Fruit fly (Drosophila melanogaster) whole organism, embryonic: ENCODE data around the gene CG1542.

Source experiments
- Abd-B ChIP-seq: fragments of 200-800 bp; sonication (Bioruptor generic); optimal IDR thresholded peaks from 2 replicates; lab custom pipeline; 2018; ENCODE audit warnings: missing biosample characterization, mild to moderate bottlenecking, missing genetic modification characterization, moderate library complexity
- Adf1 ChIP-seq: fragments of 200-800 bp; sonication (Bioruptor generic); IDR thresholded peaks from 2 replicates; pipeline ENCODE4 v1.3.6; 2022; ENCODE audit warnings: missing biosample characterization, missing genetic modification characterization
- B-H2 ChIP-seq: fragments of 200-800 bp; sonication (Bioruptor generic); optimal IDR thresholded peaks from 2 replicates; lab custom pipeline; 2018; ENCODE audit warnings: missing biosample characterization, mild to moderate bottlenecking, missing genetic modification characterization
- BEAF-32 ChIP-seq: fragments of 200-800 bp; sonication (Bioruptor generic); optimal IDR thresholded peaks from 3 replicates; lab custom pipeline; 2017; ENCODE audit warnings: missing biosample characterization, missing genetic modification characterization, mild to moderate bottlenecking, moderate library complexity, missing genetic modification reagents
- CG10654 ChIP-seq: fragments of 200-800 bp; sonication (Bioruptor generic); optimal IDR thresholded peaks from 2 replicates; lab custom pipeline; 2016; ENCODE audit warnings: missing biosample characterization, missing genetic modification characterization
- CG12659 ChIP-seq: fragments of 200-800 bp; sonication (Bioruptor generic); optimal IDR thresholded peaks from 3 replicates; lab custom pipeline; 2017; ENCODE audit warnings: mild to moderate bottlenecking, missing biosample characterization, missing genetic modification reagents, missing genetic modification characterization
- CG14050 ChIP-seq: fragments of 200-800 bp; sonication (Bioruptor generic); IDR thresholded peaks from 3 replicates; pipeline ENCODE4 v1.3.6; 2022; ENCODE audit warnings: missing biosample characterization, missing genetic modification characterization
- CG14710 ChIP-seq: fragments of 200-800 bp; sonication (Bioruptor generic); optimal IDR thresholded peaks from 3 replicates; lab custom pipeline; 2019; ENCODE audit warnings: missing biosample characterization, mild to moderate bottlenecking, missing genetic modification characterization, moderate library complexity
- CG14860 ChIP-seq: fragments of 200-800 bp; sonication (Bioruptor generic); IDR thresholded peaks from 3 replicates; pipeline ENCODE4 v1.3.6; 2022; ENCODE audit warnings: missing biosample characterization, missing genetic modification characterization; ENCODE audit not compliant: partially characterized antibody
- CG15514 ChIP-seq: fragments of 200-800 bp; sonication (Bioruptor generic); optimal IDR thresholded peaks from 3 replicates; lab custom pipeline; 2017; ENCODE audit warnings: missing biosample characterization, missing genetic modification characterization, mild to moderate bottlenecking, moderate library complexity, missing genetic modification reagents
- CG17186 ChIP-seq: fragments of 200-800 bp; sonication (Bioruptor generic); optimal IDR thresholded peaks from 3 replicates; lab custom pipeline; 2017; ENCODE audit warnings: missing biosample characterization, missing genetic modification reagents, missing genetic modification characterization
- CG17328 ChIP-seq: fragments of 200-800 bp; sonication (Bioruptor generic); IDR thresholded peaks from 2 replicates; pipeline ENCODE4 v1.3.6; 2022; ENCODE audit warnings: missing biosample characterization, missing genetic modification characterization
- CG42726 ChIP-seq: fragments of 200-800 bp; sonication (Bioruptor generic); IDR thresholded peaks from 2 replicates; pipeline ENCODE4 v1.3.6; 2022; ENCODE audit warnings: missing biosample characterization, missing genetic modification characterization; ENCODE audit not compliant: partially characterized antibody
- CG4617 ChIP-seq: fragments of 200-800 bp; sonication (Bioruptor generic); optimal IDR thresholded peaks from 3 replicates; lab custom pipeline; 2016; ENCODE audit warnings: missing biosample characterization, missing genetic modification characterization, borderline replicate concordance
- CG6791 ChIP-seq: fragments of 200-800 bp; sonication (Bioruptor generic); IDR thresholded peaks from 3 replicates; pipeline ENCODE4 v1.3.6; 2022; ENCODE audit warnings: missing biosample characterization, missing genetic modification characterization; ENCODE audit not compliant: partially characterized antibody
- CG7928 ChIP-seq: fragments of 200-800 bp; sonication (Bioruptor generic); optimal IDR thresholded peaks from 2 replicates; lab custom pipeline; 2017; ENCODE audit warnings: missing biosample characterization, mild to moderate bottlenecking, missing genetic modification characterization
- CG7963 ChIP-seq: fragments of 200-800 bp; sonication (Bioruptor generic); IDR thresholded peaks from 3 replicates; pipeline ENCODE4 v1.3.6; 2022; ENCODE audit warnings: missing biosample characterization, missing genetic modification characterization; ENCODE audit not compliant: partially characterized antibody
- CG8944 ChIP-seq: fragments of 200-800 bp; sonication (Bioruptor generic); optimal IDR thresholded peaks from 3 replicates; lab custom pipeline; 2016; ENCODE audit warnings: missing biosample characterization, missing genetic modification characterization
- CG9797 ChIP-seq: fragments of 200-800 bp; sonication (Bioruptor generic); optimal IDR thresholded peaks from 3 replicates; lab custom pipeline; 2018; ENCODE audit warnings: missing biosample characterization, mild to moderate bottlenecking, missing genetic modification characterization
- CG9932 ChIP-seq: fragments of 200-800 bp; sonication (Bioruptor generic); IDR thresholded peaks from 2 replicates; pipeline ENCODE4 v1.3.6; 2022; ENCODE audit warnings: missing biosample characterization, missing genetic modification characterization
- Dad ChIP-seq: fragments of 200-800 bp; sonication (Bioruptor generic); optimal IDR thresholded peaks from 3 replicates; lab custom pipeline; 2016; ENCODE audit warnings: missing biosample characterization, missing genetic modification characterization
- Dp ChIP-seq: fragments of 200-800 bp; sonication (Bioruptor generic); optimal IDR thresholded peaks from 2 replicates; lab custom pipeline; 2018; ENCODE audit warnings: missing biosample characterization, mild to moderate bottlenecking, missing genetic modification characterization, moderate library complexity
- Dref ChIP-seq: fragments of 200-800 bp; sonication (Bioruptor generic); IDR thresholded peaks from 2 replicates; pipeline ENCODE4 v1.3.6; 2022; ENCODE audit warnings: missing biosample characterization, missing genetic modification characterization
- Ets97D ChIP-seq: fragments of 200-800 bp; sonication (Bioruptor generic); optimal IDR thresholded peaks from 3 replicates; lab custom pipeline; 2016; ENCODE audit warnings: missing biosample characterization, missing genetic modification characterization
- HmgZ ChIP-seq: fragments of 200-800 bp; sonication (Bioruptor generic); optimal IDR thresholded peaks from 2 replicates; lab custom pipeline; 2018; ENCODE audit warnings: missing biosample characterization, mild to moderate bottlenecking, missing genetic modification characterization
- Hsf ChIP-seq: fragments of 200-800 bp; sonication (Bioruptor generic); optimal IDR thresholded peaks from 3 replicates; lab custom pipeline; 2016; ENCODE audit warnings: missing biosample characterization, missing genetic modification characterization
- MESR4 ChIP-seq: fragments of 200-800 bp; sonication (Bioruptor generic); optimal IDR thresholded peaks from 2 replicates; lab custom pipeline; 2018; ENCODE audit warnings: missing biosample characterization, mild to moderate bottlenecking, missing genetic modification characterization, moderate library complexity
- Max ChIP-seq: fragments of 200-800 bp; sonication (Bioruptor generic); optimal IDR thresholded peaks from 2 replicates; lab custom pipeline; 2016; ENCODE audit warnings: missing biosample characterization, mild to moderate bottlenecking, missing genetic modification characterization
- Myb ChIP-seq: fragments of 200-800 bp; sonication (Bioruptor generic); optimal IDR thresholded peaks from 2 replicates; lab custom pipeline; 2016; ENCODE audit warnings: missing biosample characterization, missing genetic modification characterization
- PHDP ChIP-seq: fragments of 200-800 bp; sonication (Bioruptor generic); optimal IDR thresholded peaks from 3 replicates; lab custom pipeline; 2018; ENCODE audit warnings: missing biosample characterization, mild to moderate bottlenecking, missing genetic modification characterization, moderate library complexity
- Sin3A ChIP-seq: fragments of >200 bp; optimal IDR thresholded peaks from 2 replicates; lab custom pipeline; 2018
- Vsx1 ChIP-seq: fragments of 200-800 bp; sonication (Bioruptor generic); optimal IDR thresholded peaks from 2 replicates; lab custom pipeline; 2017; ENCODE audit warnings: missing biosample characterization, mild to moderate bottlenecking, missing genetic modification characterization, missing genetic modification reagents
- amos ChIP-seq: fragments of 200-800 bp; sonication (Bioruptor generic); IDR thresholded peaks from 2 replicates; pipeline ENCODE4 v1.3.6; 2022; ENCODE audit warnings: missing biosample characterization, missing genetic modification characterization; ENCODE audit not compliant: partially characterized antibody
- ase ChIP-seq: fragments of 200-800 bp; sonication (Bioruptor generic); IDR thresholded peaks from 3 replicates; pipeline ENCODE4 v1.3.6; 2022; ENCODE audit warnings: missing biosample characterization, missing genetic modification characterization
- ato ChIP-seq: fragments of 200-800 bp; sonication (Bioruptor generic); IDR thresholded peaks from 2 replicates; pipeline ENCODE4 v1.3.6; 2022; ENCODE audit warnings: missing biosample characterization, missing genetic modification characterization; ENCODE audit not compliant: partially characterized antibody
- cas ChIP-seq: fragments of 200-800 bp; sonication (Bioruptor generic); IDR thresholded peaks from 2 replicates; pipeline ENCODE4 v1.3.6; 2022; ENCODE audit warnings: missing biosample characterization, missing genetic modification characterization
- chinmo ChIP-seq: fragments of 200-800 bp; sonication (Bioruptor generic); IDR thresholded peaks from 4 replicates; pipeline ENCODE4 v1.3.6; 2022; ENCODE audit warnings: missing biosample characterization, missing genetic modification characterization; ENCODE audit not compliant: partially characterized antibody
- chn ChIP-seq: fragments of 200-800 bp; sonication (Bioruptor generic); optimal IDR thresholded peaks from 2 replicates; lab custom pipeline; 2016; ENCODE audit warnings: missing biosample characterization, missing genetic modification characterization
- dmrt99B ChIP-seq: fragments of 200-800 bp; sonication (Bioruptor generic); optimal IDR thresholded peaks from 2 replicates; lab custom pipeline; 2018; ENCODE audit warnings: missing biosample characterization, mild to moderate bottlenecking, missing genetic modification characterization, moderate library complexity
- ftz-f1 ChIP-seq: fragments of 200-800 bp; sonication (Bioruptor generic); optimal IDR thresholded peaks from 2 replicates; lab custom pipeline; 2016; ENCODE audit warnings: missing biosample characterization, missing genetic modification characterization
- hbn ChIP-seq: fragments of 200-800 bp; sonication (Bioruptor generic); IDR thresholded peaks from 2 replicates; pipeline ENCODE4 v1.3.6; 2022; ENCODE audit warnings: missing biosample characterization, missing genetic modification characterization; ENCODE audit not compliant: partially characterized antibody
- ind ChIP-seq: fragments of 200-800 bp; sonication (Bioruptor generic); optimal IDR thresholded peaks from 3 replicates; lab custom pipeline; 2016; ENCODE audit warnings: missing biosample characterization, missing genetic modification characterization
- inv ChIP-seq: fragments of 200-800 bp; sonication (Bioruptor generic); IDR thresholded peaks from 2 replicates; pipeline ENCODE4 v1.3.6; 2022; ENCODE audit warnings: missing biosample characterization, missing genetic modification characterization; ENCODE audit not compliant: partially characterized antibody
- kay ChIP-seq: fragments of 200-800 bp; sonication (Bioruptor generic); optimal IDR thresholded peaks from 2 replicates; lab custom pipeline; 2016; ENCODE audit warnings: missing biosample characterization, missing genetic modification characterization
- kni ChIP-seq: fragments of 200-800 bp; sonication (Bioruptor generic); optimal IDR thresholded peaks from 3 replicates; lab custom pipeline; 2017; ENCODE audit warnings: mild to moderate bottlenecking, missing biosample characterization, missing genetic modification reagents, missing genetic modification characterization
- nerfin-2 ChIP-seq: fragments of 200-800 bp; sonication (Bioruptor generic); IDR thresholded peaks from 2 replicates; pipeline ENCODE4 v1.3.6; 2022; ENCODE audit warnings: missing biosample characterization, missing genetic modification characterization; ENCODE audit not compliant: partially characterized antibody
- scrt ChIP-seq: fragments of 200-800 bp; sonication (Bioruptor generic); optimal IDR thresholded peaks from 2 replicates; lab custom pipeline; 2018; ENCODE audit warnings: missing biosample characterization, mild to moderate bottlenecking, missing genetic modification characterization, moderate library complexity
- sens ChIP-seq: fragments of 200-800 bp; sonication (Bioruptor generic); peaks from one replicate; lab custom pipeline; 2016; ENCODE audit warnings: missing biosample characterization, missing genetic modification characterization
- shn ChIP-seq: fragments of 200-800 bp; sonication (Bioruptor generic); optimal IDR thresholded peaks from 3 replicates; lab custom pipeline; 2016; ENCODE audit warnings: missing biosample characterization, missing genetic modification characterization
- tio ChIP-seq: fragments of 200-800 bp; sonication (Bioruptor generic); optimal IDR thresholded peaks from 2 replicates; lab custom pipeline; 2017; ENCODE audit warnings: missing biosample characterization, missing genetic modification characterization, inconsistent platforms

Gene CG1542

DNA sequence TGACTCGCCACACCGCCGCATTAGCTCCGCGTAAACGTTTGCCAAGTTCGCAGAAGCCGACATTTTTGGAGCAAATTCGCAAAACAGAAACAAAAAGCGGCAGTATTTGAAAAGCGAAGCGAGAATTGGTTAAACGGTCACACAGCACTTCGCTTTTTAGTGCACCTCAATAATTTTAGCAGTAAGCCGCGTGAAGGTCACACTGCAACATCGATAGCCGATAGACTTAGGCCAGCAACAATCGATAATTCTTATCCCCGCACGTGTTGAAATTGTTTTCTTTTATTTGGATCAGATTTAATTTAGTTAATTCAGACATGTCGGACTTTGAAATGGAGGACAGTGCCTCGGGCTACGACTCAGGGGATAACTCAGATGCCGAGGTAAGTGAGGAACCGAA, at the start of gene CG1542, which contains the start of gene Zwilch (continued):
- TF ChIP-seq cas (no peak), ind (GFP tag; lab: Kevin White, UChicago) (no peak), sens (GFP tag; lab: Kevin White, UChicago) (peak; percentile 78), kni (GFP tag; lab: Kevin White, UChicago) (peak; percentile 25), Max (peak; percentile 78), chinmo (peak; percentile 88; the same call in 3 of the 4 replicates), CG8944 (no peak), CG15514 (GFP tag; lab: Kevin White, UChicago) (peak; percentile 72), inv (GFP tag; lab: Robert Waterston, UW) (peak; percentile 63), MESR4 (GFP tag; lab: Kevin White, UChicago) (peak; percentile 66), CG9797 (GFP tag; lab: Kevin White, UChicago) (peak; percentile 98), Sin3A (lab: Kevin White, UChicago) (peak; percentile 58), CG14710 (peak; percentile 63), CG17186 (peak; percentile 89), BEAF-32 (GFP tag; lab: Kevin White, UChicago) (peak; percentile 77), Dref (GFP tag; lab: Robert Waterston, UW) (peak; percentile 96), ato (GFP tag; lab: Robert Waterston, UW) (peak; percentile 77), hbn (GFP tag; lab: Robert Waterston, UW) (peak; percentile 78), Hsf (GFP tag; lab: Kevin White, UChicago) (peak; percentile 14), Ets97D (GFP tag; lab: Kevin White, UChicago) (peak; percentile 76), CG7963 (GFP tag; lab: Robert Waterston, UW) (peak; percentile 74), Adf1 (no peak), shn (GFP tag; lab: Kevin White, UChicago) (no peak), ase (GFP tag; lab: Robert Waterston, UW) (no peak), ftz-f1 (GFP tag; lab: Kevin White, UChicago) (peak; percentile 6), HmgZ (tag; lab: Kevin White, UChicago) (peak; percentile 66), CG12659 (peak; percentile 62), CG17328 (GFP tag; lab: Robert Waterston, UW) (no peak), B-H2 (GFP tag; lab: Kevin White, UChicago) (no peak), Vsx1 (GFP tag; lab: Kevin White, UChicago) (no peak), CG14050 (GFP tag; lab: Robert Waterston, UW) (no peak), Dad (GFP tag; lab: Kevin White, UChicago) (no peak), scrt (no peak), Myb (GFP tag; lab: Kevin White, UChicago) (peak; percentile 73), chn (no peak), PHDP (tag; lab: Kevin White, UChicago) (no peak), Dp (GFP tag; lab: Kevin White, UChicago) (peak; percentile 93), CG4617 (GFP tag; lab: Kevin White, UChicago) (peak; percentile 65), CG14860 (GFP tag; lab: Robert Waterston, UW) (peak; percentile 66), CG10654 (GFP tag; lab: Kevin White, UChicago) (no peak), tio (GFP tag; lab: Kevin White, UChicago) (no peak), Abd-B (peak; percentile 45), CG42726 (GFP tag; lab: Robert Waterston, UW) (0 out of 2 replicates have a peak, but pooled peaks have one; percentile 32), CG6791 (peak; percentile 77), dmrt99B (tag; lab: Kevin White, UChicago) (no peak), amos (peak; percentile 79), kay (GFP tag; lab: Kevin White, UChicago) (no peak), CG9932 (GFP tag; lab: Robert Waterston, UW) (0 out of 2 replicates have a peak, but pooled peaks have one; percentile 8), CG7928 (GFP tag; lab: Kevin White, UChicago) (no peak), nerfin-2 (GFP tag; lab: Robert Waterston, UW) (peak; percentile 79)
